Fruit fly (Drosophila melanogaster) whole organism: ENCODE measurements around the gene wisp.

Experiments
- Dll ChIP-seq: fragments of >200 bp; optimal IDR thresholded peaks from 2 replicates; lab custom pipeline; 2017
- usp ChIP-seq: fragments of >200 bp; optimal IDR thresholded peaks from 2 replicates; lab custom pipeline; 2017; ENCODE audit warnings: missing biosample characterization, missing genetic modification characterization, mixed read lengths

DNA sequence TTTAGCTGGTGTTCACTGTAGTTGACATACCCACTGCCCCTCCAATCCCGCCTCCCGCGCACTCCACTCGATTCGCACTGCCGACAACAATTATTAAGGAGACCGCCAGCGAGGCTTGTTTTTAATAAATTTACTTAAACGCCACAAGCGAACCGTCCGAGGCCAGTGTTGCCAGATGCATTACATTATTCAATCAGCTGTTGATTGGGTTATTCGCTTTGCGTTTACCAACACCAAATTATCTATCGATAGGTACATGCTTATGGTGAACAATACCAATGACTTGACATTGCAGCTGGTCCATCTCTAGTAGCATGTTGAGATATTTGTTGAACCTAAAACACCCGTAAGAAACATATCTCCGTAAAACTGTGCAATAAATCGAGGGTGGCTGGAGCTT is 6.8 kb upstream of the wisp start, which contains the start of the genes CG10353 and SelG:
- TF ChIP-seq usp (GFP tag; lab: Kevin White, UChicago): no peak
- no peak for TF ChIP-seq Dll
